Worm (Caenorhabditis elegans): ENCODE results near the gene F36H5.10.

ce11 chrII:1724314-1724713 lies 32.8 kb upstream of the F36H5.10 start, which contains the start of gene fbxb-11:
- no peak for TF ChIP-seq W03F9.2 (tag; optimal IDR thresholded peaks at IDR 0.05)
- TF ChIP-seq him-1 (tag; optimal IDR thresholded peaks at IDR 0.05) = no peak
- TF ChIP-seq dao-5 (tag; optimal IDR thresholded peaks at IDR 0.05) = no peak

Measured in whole organism, L4/young adult.